Fruit fly (Drosophila melanogaster): ENCODE data around the gene wts.

DNA sequence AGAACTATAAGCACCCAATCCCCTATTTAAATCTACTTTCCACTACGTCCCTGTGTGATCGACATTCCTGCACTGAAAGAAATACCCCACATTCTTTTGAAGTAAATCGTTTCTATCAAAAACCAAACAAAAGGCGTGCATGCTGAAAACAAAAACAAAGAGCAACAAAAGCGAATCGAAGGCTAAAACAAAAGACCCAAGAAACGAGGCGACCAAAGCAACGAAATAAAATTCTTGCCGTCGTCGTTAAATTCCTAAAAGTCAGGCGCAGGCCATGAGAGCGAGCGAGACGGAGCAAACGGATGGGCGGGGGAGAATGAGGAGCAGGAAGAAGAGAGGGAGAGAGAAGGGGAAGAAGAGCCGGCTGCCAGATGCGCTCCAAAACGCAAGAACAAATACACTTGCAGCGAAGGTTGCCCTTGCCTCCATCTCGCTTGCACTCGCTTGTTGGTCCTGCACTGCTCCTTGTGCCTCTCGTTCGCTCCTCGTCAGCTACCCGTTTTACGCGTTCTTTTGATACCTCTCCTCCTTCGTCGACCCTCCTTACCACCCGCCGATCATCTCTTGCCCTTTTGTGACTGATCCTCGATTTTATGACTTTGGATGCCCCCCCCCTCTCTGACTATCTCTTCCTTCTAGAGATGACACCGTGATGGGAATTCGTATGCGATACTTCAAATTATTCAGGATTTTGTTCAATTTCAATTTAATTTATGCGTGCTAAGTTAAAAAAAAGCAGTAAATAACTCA is 11.7 kb downstream of the wts start:
- TF ChIP-seq insv (optimal IDR thresholded peaks at IDR 0.05) = no peak
- no peak for TF ChIP-seq Sin3A (optimal IDR thresholded peaks at IDR 0.05)
- TF ChIP-seq h (optimal IDR thresholded peaks at IDR 0.05) = no peak
